Comparison of ENCODE assay signal across 5 worm cellular contexts in the genomic region with DNA sequence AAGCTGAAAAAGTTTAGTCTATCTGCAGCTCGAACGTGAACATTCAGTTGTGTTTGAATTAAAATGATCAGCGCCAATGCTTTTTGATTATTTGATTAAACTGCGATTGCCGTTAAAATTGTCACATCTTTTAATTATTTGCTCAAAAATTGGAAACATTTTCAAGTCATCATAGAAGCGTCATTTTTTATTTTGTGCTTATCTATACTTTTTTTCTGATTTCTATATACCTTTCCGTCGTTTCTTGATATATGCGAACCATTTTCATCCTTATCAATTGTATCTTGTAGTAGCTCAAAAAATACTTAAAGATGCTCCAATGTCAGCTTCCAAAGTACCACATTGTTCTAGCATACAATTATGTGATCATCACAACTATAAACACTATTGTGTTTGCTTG.
TF ChIP-seq lines count a peak whose summit lies in the region.

No protein-coding gene starts in this region.

TF ChIP-seq in whole organism, L1 larva, 84 proteins besides CTCF, POLR2A, EP300 and RAD21:
- TF ChIP-seq rnt-1 (tag; optimal IDR thresholded peaks at IDR 0.05; lab: Kevin White, UChicago): no peak
- peak; percentile 71 for TF ChIP-seq elt-2 (tag; optimal IDR thresholded peaks at IDR 0.05; lab: Kevin White, UChicago)

TF ChIP-seq in whole organism, L2 larva, 48 proteins besides CTCF, POLR2A, EP300 and RAD21:
- peak; percentile 50 for TF ChIP-seq fos-1 (tag; optimal IDR thresholded peaks at IDR 0.05; lab: Kevin White, UChicago)
- no peak for TF ChIP-seq sem-4 (tag; optimal IDR thresholded peaks at IDR 0.05; lab: Kevin White, UChicago)

TF ChIP-seq in whole organism, L3 larva, 47 proteins besides CTCF, POLR2A, EP300 and RAD21:
- TF ChIP-seq nhr-25 (tag; optimal IDR thresholded peaks at IDR 0.05; lab: Kevin White, UChicago) (no peak), fos-1 (tag; optimal IDR thresholded peaks at IDR 0.05; lab: Kevin White, UChicago) (no peak), lsy-12 (tag; optimal IDR thresholded peaks at IDR 0.05; lab: Kevin White, UChicago) (no peak), jun-1 (tag; optimal IDR thresholded peaks at IDR 0.05; lab: Kevin White, UChicago) (no peak), pha-4 (tag; optimal IDR thresholded peaks at IDR 0.05; lab: Kevin White, UChicago) (no peak), daf-12 (tag; optimal IDR thresholded peaks at IDR 0.05; lab: Kevin White, UChicago) (no peak), nhr-23 (tag; optimal IDR thresholded peaks at IDR 0.05; lab: Kevin White, UChicago) (no peak), pqm-1 (tag; optimal IDR thresholded peaks at IDR 0.05; lab: Kevin White, UChicago) (peak; percentile 21), ceh-16 (tag; optimal IDR thresholded peaks at IDR 0.05; lab: Kevin White, UChicago) (no peak), aly-2 (tag; optimal IDR thresholded peaks at IDR 0.05; lab: Kevin White, UChicago) (no peak), nhr-12 (tag; optimal IDR thresholded peaks at IDR 0.05; lab: Kevin White, UChicago) (no peak), zag-1 (tag; optimal IDR thresholded peaks at IDR 0.05; lab: Kevin White, UChicago) (no peak), R02D3.7 (tag; optimal IDR thresholded peaks at IDR 0.05; lab: Kevin White, UChicago) (no peak), mml-1 (tag; optimal IDR thresholded peaks at IDR 0.05; lab: Kevin White, UChicago) (no peak), elt-2 (tag; optimal IDR thresholded peaks at IDR 0.05; lab: Kevin White, UChicago) (peak; percentile 91), nhr-11 (tag; optimal IDR thresholded peaks at IDR 0.05; lab: Kevin White, UChicago) (no peak)

TF ChIP-seq in whole organism, L4 larva, 104 proteins besides CTCF, POLR2A, EP300 and RAD21 (continues in another document):
- TF ChIP-seq lin-29 (GFP tag; IDR thresholded peaks at IDR 0.05; lab: Robert Waterston, UW) (no peak), unc-39 (tag; optimal IDR thresholded peaks at IDR 0.05; lab: Kevin White, UChicago) (no peak), mdt-29 (GFP tag; IDR thresholded peaks at IDR 0.05; lab: Robert Waterston, UW) (no peak), unc-62 (GFP tag; optimal IDR thresholded peaks at IDR 0.05 in 1 of 2; lab: Kevin White, UChicago) (no peak), unc-62 (tag; optimal IDR thresholded peaks at IDR 0.05; lab: Kevin White, UChicago) (no peak), daf-16 (GFP tag; optimal IDR thresholded peaks at IDR 0.05; lab: Kevin White, UChicago) (no peak), daf-16 (tag; optimal IDR thresholded peaks at IDR 0.05; lab: Kevin White, UChicago) (peak; percentile 16), cey-2 (tag; optimal IDR thresholded peaks at IDR 0.05; lab: Kevin White, UChicago; ENCODE audit: borderline replicate concordance, insufficient read depth) (no peak), daf-19 (GFP tag; conservative IDR thresholded peaks at IDR 0.05; lab: Robert Waterston, UW) (no peak), ceh-62 (tag; optimal IDR thresholded peaks at IDR 0.05; lab: Kevin White, UChicago) (no peak), dmd-9 (GFP tag; IDR thresholded peaks at IDR 0.05; lab: Robert Waterston, UW) (no peak), zip-11 (GFP tag; IDR thresholded peaks at IDR 0.05; lab: Robert Waterston, UW) (no peak), nhr-10 (tag; optimal IDR thresholded peaks at IDR 0.05; lab: Kevin White, UChicago) (no peak), lin-1 (GFP tag; IDR thresholded peaks at IDR 0.05; lab: Robert Waterston, UW) (no peak), fkh-10 (GFP tag; optimal IDR thresholded peaks at IDR 0.05; lab: Kevin White, UChicago) (no peak), dve-1 (tag; optimal IDR thresholded peaks at IDR 0.05; lab: Kevin White, UChicago; ENCODE audit: insufficient read depth) (no peak), pha-4 (GFP tag; IDR thresholded peaks at IDR 0.05; lab: Robert Waterston, UW) (no peak), pha-4 (tag; optimal IDR thresholded peaks at IDR 0.05; lab: Kevin White, UChicago) (no peak), dmd-6 (GFP tag; IDR thresholded peaks at IDR 0.05; lab: Robert Waterston, UW) (peak; percentile 55; the same call in 1 of the 2 replicates), nhr-102 (tag; optimal IDR thresholded peaks at IDR 0.05; lab: Kevin White, UChicago) (no peak), mdl-1 (tag; optimal IDR thresholded peaks at IDR 0.05; lab: Kevin White, UChicago) (no peak), F37D6.2 (tag; optimal IDR thresholded peaks at IDR 0.05; lab: Kevin White, UChicago) (no peak), nhr-42 (GFP tag; IDR thresholded peaks at IDR 0.05; lab: Robert Waterston, UW) (no peak), pqm-1 (tag; optimal IDR thresholded peaks at IDR 0.05; lab: Kevin White, UChicago) (peak; percentile 54), R02D3.7 (tag; optimal IDR thresholded peaks at IDR 0.05; lab: Kevin White, UChicago) (no peak), aha-1 (tag; lab: Kevin White, UChicago) (no peak), ces-1 (GFP tag; optimal IDR thresholded peaks at IDR 0.05; lab: Kevin White, UChicago) (no peak), nhr-77 (tag; optimal IDR thresholded peaks at IDR 0.05; lab: Kevin White, UChicago) (peak; percentile 26), tag-97 (GFP tag; IDR thresholded peaks at IDR 0.05; lab: Robert Waterston, UW) (no peak), nhr-6 (tag; optimal IDR thresholded peaks at IDR 0.05; lab: Kevin White, UChicago) (no peak), nhr-28 (tag; optimal IDR thresholded peaks at IDR 0.05; lab: Kevin White, UChicago) (peak; percentile 97), mep-1 (tag; optimal IDR thresholded peaks at IDR 0.05; lab: Kevin White, UChicago) (no peak), hlh-11 (tag; optimal IDR thresholded peaks at IDR 0.05; lab: Kevin White, UChicago) (peak; percentile 59), vab-7 (GFP tag; IDR thresholded peaks at IDR 0.05; lab: Robert Waterston, UW) (no peak), arid-1 (GFP tag; conservative IDR thresholded peaks at IDR 0.05; lab: Robert Waterston, UW) (no peak), madf-9 (GFP tag; conservative IDR thresholded peaks at IDR 0.05; lab: Robert Waterston, UW) (no peak), set-16 (GFP tag; IDR thresholded peaks at IDR 0.05; lab: Robert Waterston, UW) (no peak)

TF ChIP-seq in whole organism, young adult, 124 proteins besides CTCF, POLR2A, EP300 and RAD21:
- TF ChIP-seq dpff-1 (tag; optimal IDR thresholded peaks at IDR 0.05; lab: Kevin White, UChicago) (no peak), nhr-80 (tag; optimal IDR thresholded peaks at IDR 0.05; lab: Kevin White, UChicago) (peak; percentile 56)
